Fruit fly (Drosophila melanogaster) whole organism, embryonic: ENCODE results near the gene Gfat2.

Experiments used
- Ada2b ChIP-seq: fragments of 200-800 bp; sonication (Bioruptor generic); IDR thresholded peaks from 2 replicates; pipeline ENCODE4 v1.3.6; 2022; ENCODE audit warnings: missing biosample characterization, missing genetic modification characterization
- Asciz ChIP-seq: fragments of 200-800 bp; sonication (Bioruptor generic); optimal IDR thresholded peaks from 2 replicates; lab custom pipeline; 2017; ENCODE audit warnings: missing biosample characterization, mild to moderate bottlenecking, missing genetic modification characterization, missing genetic modification reagents
- CG10462 ChIP-seq: fragments of 200-800 bp; sonication (Bioruptor generic); optimal IDR thresholded peaks from 2 replicates; lab custom pipeline; 2016; ENCODE audit warnings: missing biosample characterization, missing genetic modification characterization
- CG11723 ChIP-seq: fragments of 200-800 bp; sonication (Bioruptor generic); optimal IDR thresholded peaks from 2 replicates; lab custom pipeline; 2017; ENCODE audit warnings: missing biosample characterization, mild to moderate bottlenecking, missing genetic modification characterization
- CG12104 ChIP-seq: fragments of 200-800 bp; sonication (Bioruptor generic); optimal IDR thresholded peaks from 3 replicates; lab custom pipeline; 2016; ENCODE audit warnings: missing biosample characterization, missing genetic modification characterization
- CG12155 ChIP-seq: fragments of 200-800 bp; sonication (Bioruptor generic); optimal IDR thresholded peaks from 3 replicates; lab custom pipeline; 2016; ENCODE audit warnings: missing biosample characterization, missing genetic modification characterization
- CG12236 ChIP-seq: fragments of 200-800 bp; sonication (Bioruptor generic); optimal IDR thresholded peaks from 2 replicates; lab custom pipeline; 2016; ENCODE audit warnings: missing biosample characterization, missing genetic modification characterization
- CG12299 ChIP-seq: fragments of 200-800 bp; sonication (Bioruptor generic); optimal IDR thresholded peaks from 2 replicates; lab custom pipeline; 2018; ENCODE audit warnings: missing biosample characterization, mild to moderate bottlenecking, missing genetic modification characterization
- CG12769 ChIP-seq: fragments of 200-800 bp; sonication (Bioruptor generic); optimal IDR thresholded peaks from 2 replicates; lab custom pipeline; 2019; ENCODE audit warnings: missing biosample characterization, mild to moderate bottlenecking, missing genetic modification characterization, moderate library complexity
- CG14050 ChIP-seq: fragments of 200-800 bp; sonication (Bioruptor generic); IDR thresholded peaks from 3 replicates; pipeline ENCODE4 v1.3.6; 2022; ENCODE audit warnings: missing biosample characterization, missing genetic modification characterization
- CG14965 ChIP-seq: fragments of 200-800 bp; sonication (Bioruptor generic); optimal IDR thresholded peaks from 2 replicates; lab custom pipeline; 2016; ENCODE audit warnings: missing biosample characterization, missing genetic modification characterization, borderline replicate concordance
- CG1602 ChIP-seq: fragments of 200-800 bp; sonication (Bioruptor generic); optimal IDR thresholded peaks from 3 replicates; lab custom pipeline; 2016; ENCODE audit warnings: missing biosample characterization, missing genetic modification characterization
- CG18011 ChIP-seq: fragments of 200-800 bp; sonication (Bioruptor generic); optimal IDR thresholded peaks from 2 replicates; lab custom pipeline; 2017; ENCODE audit warnings: missing biosample characterization, missing genetic modification characterization, mild to moderate bottlenecking, moderate library complexity, missing genotype
- CG2889 ChIP-seq: fragments of 200-800 bp; sonication (Bioruptor generic); IDR thresholded peaks from 3 replicates; pipeline ENCODE4 v1.3.6; 2022; ENCODE audit warnings: missing biosample characterization, missing genetic modification characterization
- CG30431 ChIP-seq: fragments of 200-800 bp; sonication (Bioruptor generic); optimal IDR thresholded peaks from 2 replicates; lab custom pipeline; 2017; ENCODE audit warnings: missing biosample characterization, missing genetic modification characterization
- CG32532 ChIP-seq: fragments of 200-800 bp; sonication (Bioruptor generic); IDR thresholded peaks from 2 replicates; pipeline ENCODE4 v1.3.6; 2022; ENCODE audit warnings: missing biosample characterization, missing genetic modification characterization
- CG3726 ChIP-seq: fragments of 200-800 bp; sonication (Bioruptor generic); IDR thresholded peaks from 3 replicates; pipeline ENCODE4, ENCODE4 v1.3.6; 2022; ENCODE audit warnings: missing biosample characterization, missing genetic modification characterization
- CG3995 ChIP-seq: fragments of 200-800 bp; sonication (Bioruptor generic); optimal IDR thresholded peaks from 3 replicates; lab custom pipeline; 2016; ENCODE audit warnings: missing biosample characterization, missing genetic modification characterization
- CG5245 ChIP-seq: fragments of 200-800 bp; sonication (Bioruptor generic); optimal IDR thresholded peaks from 3 replicates; lab custom pipeline; 2016; ENCODE audit warnings: missing biosample characterization, missing genetic modification characterization
- CG6254 ChIP-seq: fragments of 200-800 bp; sonication (Bioruptor generic); optimal IDR thresholded peaks from 3 replicates; lab custom pipeline; 2017; ENCODE audit warnings: mild to moderate bottlenecking, missing biosample characterization, missing genetic modification reagents, missing genetic modification characterization
- CG7786 ChIP-seq: fragments of 200-800 bp; sonication (Bioruptor generic); optimal IDR thresholded peaks from 2 replicates; lab custom pipeline; 2016; ENCODE audit warnings: missing biosample characterization, missing genetic modification characterization
- CG7839 ChIP-seq: fragments of 200-800 bp; sonication (Bioruptor generic); optimal IDR thresholded peaks from 3 replicates; lab custom pipeline; 2018; ENCODE audit warnings: missing biosample characterization, mild to moderate bottlenecking, missing genetic modification characterization, moderate library complexity
- CG7987 ChIP-seq: fragments of 200-800 bp; sonication (Bioruptor generic); optimal IDR thresholded peaks from 2 replicates; lab custom pipeline; 2018; ENCODE audit warnings: missing biosample characterization, mild to moderate bottlenecking, missing genetic modification characterization, moderate library complexity
- CG8281 ChIP-seq: fragments of 200-800 bp; sonication (Bioruptor generic); optimal IDR thresholded peaks from 2 replicates; lab custom pipeline; 2018; ENCODE audit warnings: missing biosample characterization, mild to moderate bottlenecking, missing genetic modification characterization, moderate library complexity
- CG9727 ChIP-seq: fragments of 200-800 bp; sonication (Bioruptor generic); optimal IDR thresholded peaks from 3 replicates; lab custom pipeline; 2017; ENCODE audit warnings: missing biosample characterization, mild to moderate bottlenecking, missing genetic modification characterization
- CG9932 ChIP-seq: fragments of 200-800 bp; sonication (Bioruptor generic); IDR thresholded peaks from 2 replicates; pipeline ENCODE4 v1.3.6; 2022; ENCODE audit warnings: missing biosample characterization, missing genetic modification characterization
- CTCF ChIP-seq: fragments of 200-800 bp; sonication (Bioruptor generic); optimal IDR thresholded peaks from 2 replicates; lab custom pipeline; 2017; ENCODE audit warnings: missing biosample characterization, mild to moderate bottlenecking, missing genetic modification characterization, moderate library complexity
- Doc2 ChIP-seq: fragments of 200-800 bp; sonication (Bioruptor generic); IDR thresholded peaks from 2 replicates; pipeline ENCODE4 v1.3.6; 2022; ENCODE audit warnings: missing biosample characterization, missing genetic modification characterization
- Fer1 ChIP-seq: fragments of 200-800 bp; sonication (Bioruptor generic); optimal IDR thresholded peaks from 2 replicates; lab custom pipeline; 2017; ENCODE audit warnings: missing biosample characterization, mild to moderate bottlenecking, missing genetic modification characterization
- HHEX ChIP-seq: fragments of 200-800 bp; sonication (Bioruptor generic); optimal IDR thresholded peaks from 3 replicates; lab custom pipeline; 2017; ENCODE audit warnings: missing biosample characterization, mild to moderate bottlenecking, missing genetic modification characterization, missing genetic modification reagents
- Mrtf ChIP-seq: fragments of 200-800 bp; sonication (Bioruptor generic); IDR thresholded peaks from 3 replicates; pipeline ENCODE4 v1.3.6; 2022; ENCODE audit warnings: missing biosample characterization, missing genetic modification characterization
- NFAT ChIP-seq: fragments of 200-800 bp; sonication (Bioruptor generic); IDR thresholded peaks from 2 replicates; pipeline ENCODE4 v1.3.6; 2022; ENCODE audit warnings: missing biosample characterization, missing genetic modification characterization
- Ptx1 ChIP-seq: fragments of 200-800 bp; sonication (Bioruptor generic); IDR thresholded peaks from 2 replicates; pipeline ENCODE4 v1.3.6; 2022; ENCODE audit warnings: missing biosample characterization, missing genetic modification characterization
- Tbp ChIP-seq: fragments of >200 bp; optimal IDR thresholded peaks from 2 replicates; lab custom pipeline; 2018; ENCODE audit warnings: missing biosample characterization, missing genetic modification characterization
- ac ChIP-seq: fragments of 200-800 bp; sonication (Bioruptor generic); optimal IDR thresholded peaks from 3 replicates; lab custom pipeline; 2017; ENCODE audit warnings: missing biosample characterization, mild to moderate bottlenecking, missing genetic modification characterization
- corto ChIP-seq: fragments of 200-800 bp; sonication (Bioruptor generic); optimal IDR thresholded peaks from 2 replicates; lab custom pipeline; 2016; ENCODE audit warnings: missing biosample characterization, mild to moderate bottlenecking, missing genetic modification characterization, moderate library complexity
- crp ChIP-seq, 2 experiments: fragments of 200-800 bp; sonication (Bioruptor generic); optimal IDR thresholded peaks; 2 replicates in 1 of 2; 3 replicates in 1 of 2; lab custom pipeline; 2017; ENCODE audit warnings: missing biosample characterization in 2 of 2, missing genetic modification characterization in 2 of 2, mild to moderate bottlenecking in 1 of 2, moderate library complexity in 1 of 2
- dan ChIP-seq: fragments of 200-800 bp; sonication (Bioruptor generic); IDR thresholded peaks from 2 replicates; pipeline ENCODE4 v1.3.6; 2022; ENCODE audit warnings: missing biosample characterization, missing genetic modification characterization
- gsb ChIP-seq: fragments of 200-800 bp; sonication (Bioruptor generic); IDR thresholded peaks from 2 replicates; pipeline ENCODE4 v1.3.6; 2022; ENCODE audit warnings: missing biosample characterization, missing genetic modification characterization
- gsb-n ChIP-seq: fragments of 200-800 bp; sonication (Bioruptor generic); optimal IDR thresholded peaks from 3 replicates; lab custom pipeline; 2018; ENCODE audit warnings: missing biosample characterization, mild to moderate bottlenecking, missing genetic modification characterization
- ken ChIP-seq: fragments of 200-800 bp; sonication (Bioruptor generic); IDR thresholded peaks from 3 replicates; pipeline ENCODE4 v1.3.6; 2022; ENCODE audit warnings: missing biosample characterization, missing genetic modification characterization
- lov ChIP-seq, 2 experiments: fragments of 200-800 bp in 1 of 2; fragments of >200 bp in 1 of 2; sonication (Bioruptor generic) in 1 of 2; IDR thresholded peaks in 1 of 2; optimal IDR thresholded peaks in 1 of 2; 2 replicates in 1 of 2; 3 replicates in 1 of 2; pipeline versions ENCODE4 v1.3.6 to Lab custom; 2017 to 2022; ENCODE audit warnings: missing biosample characterization in 1 of 2, missing genetic modification characterization in 1 of 2
- mld ChIP-seq: fragments of 200-800 bp; sonication (Bioruptor generic); IDR thresholded peaks from 3 replicates; pipeline ENCODE4 v1.3.6; 2022; ENCODE audit warnings: missing biosample characterization, missing genetic modification characterization; ENCODE audit not compliant: partially characterized antibody
- nom ChIP-seq: fragments of 200-800 bp; sonication (Bioruptor generic); optimal IDR thresholded peaks from 2 replicates; lab custom pipeline; 2017; ENCODE audit warnings: missing biosample characterization, missing genetic modification characterization, mild to moderate bottlenecking, moderate library complexity, missing genetic modification reagents
- psq ChIP-seq: fragments of 200-800 bp; sonication (Bioruptor generic); optimal IDR thresholded peaks from 2 replicates; lab custom pipeline; 2017; ENCODE audit warnings: missing biosample characterization, missing genetic modification characterization
- row ChIP-seq: fragments of 200-800 bp; sonication (Bioruptor generic); IDR thresholded peaks from 3 replicates; pipeline ENCODE4 v1.3.6; 2022; ENCODE audit warnings: missing biosample characterization, missing genetic modification characterization
- sr ChIP-seq: fragments of 200-800 bp; sonication (Bioruptor generic); IDR thresholded peaks from 3 replicates; pipeline ENCODE4 v1.3.6; 2022; ENCODE audit warnings: missing biosample characterization, missing genetic modification characterization
- sug ChIP-seq: fragments of 200-800 bp; optimal IDR thresholded peaks from 2 replicates; lab custom pipeline; 2019; ENCODE audit warnings: missing biosample characterization, mild to moderate bottlenecking, missing genetic modification characterization, moderate library complexity
- unc-4 ChIP-seq: fragments of 200-800 bp; sonication (Bioruptor generic); IDR thresholded peaks from 2 replicates; pipeline ENCODE4 v1.3.6; 2022; ENCODE audit warnings: missing biosample characterization, missing genetic modification characterization; ENCODE audit not compliant: partially characterized antibody

The Gfat2 gene

DNA sequence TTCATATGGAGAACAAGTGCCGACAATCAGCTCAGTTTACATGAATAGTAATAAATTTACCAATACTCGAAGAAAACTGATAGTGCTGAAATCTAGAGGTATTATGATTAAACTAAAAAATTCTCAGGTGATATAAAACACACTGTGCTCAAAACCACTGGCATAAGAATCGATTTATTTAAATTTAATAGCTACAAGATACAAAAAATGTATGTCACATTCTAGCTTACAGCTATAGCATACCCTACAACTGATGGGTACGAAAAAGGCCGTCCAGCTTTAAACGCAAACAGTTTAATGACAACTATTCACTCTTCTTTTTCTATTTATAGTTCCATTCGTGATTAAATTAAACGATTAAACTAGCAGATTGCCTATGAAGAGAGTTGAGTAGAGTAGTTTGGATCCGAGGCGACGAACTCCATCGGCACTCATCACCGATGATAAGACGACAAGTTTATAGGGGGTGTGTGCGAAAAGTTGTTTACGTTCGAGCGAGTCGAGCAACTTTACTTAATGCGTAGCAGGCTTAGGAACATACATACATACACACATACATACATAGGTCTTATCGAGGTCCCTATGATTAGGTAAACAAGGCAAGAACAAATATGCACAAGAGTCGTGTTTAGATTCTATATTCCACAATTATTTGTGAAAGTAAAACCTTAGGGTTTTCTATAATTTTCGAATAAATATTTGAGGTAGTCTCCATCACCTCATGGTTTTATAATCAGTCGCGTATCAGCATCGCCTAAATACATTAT is 10.6 kb downstream of the Gfat2 start (continued):
- no peak for TF ChIP-seq mld
- TF ChIP-seq sr (GFP tag; lab: Robert Waterston, UW): peak; percentile 77; the same call in 2 of the 3 replicates
- TF ChIP-seq Asciz (GFP tag; lab: Kevin White, UChicago): peak; percentile 72
- no peak for TF ChIP-seq Doc2
- peak; percentile 63 for TF ChIP-seq Fer1 (GFP tag; lab: Kevin White, UChicago)
- TF ChIP-seq ac: peak; percentile 89
- peak; percentile 43 for TF ChIP-seq CG11723
- peak; percentile 57 for TF ChIP-seq CG12769 (tag; lab: Kevin White, UChicago)
- no peak for TF ChIP-seq CTCF (GFP tag; lab: Kevin White, UChicago)
- TF ChIP-seq CG8281 (tag; lab: Kevin White, UChicago): peak; percentile 43
- peak; percentile 47 for TF ChIP-seq CG7786
- peak; percentile 81 for TF ChIP-seq Ptx1 (GFP tag; lab: Robert Waterston, UW)
- peak; percentile 65; the same call in 2 of the 3 replicates for TF ChIP-seq Mrtf
- TF ChIP-seq CG7839 (tag; lab: Kevin White, UChicago): peak; percentile 64
- peak; percentile 34 for TF ChIP-seq CG18011
- peak; percentile 78 for TF ChIP-seq gsb-n (tag; lab: Kevin White, UChicago)
- TF ChIP-seq CG1602 (GFP tag; lab: Kevin White, UChicago): peak; percentile 49
- TF ChIP-seq lov (optimal IDR thresholded peaks at IDR 0.05; lab: Kevin White, UChicago): no peak
- peak; percentile 87 for TF ChIP-seq lov (GFP tag; IDR thresholded peaks at IDR 0.05; lab: Robert Waterston, UW)
- peak; percentile 65 for TF ChIP-seq Ada2b (GFP tag; lab: Robert Waterston, UW)
- peak; percentile 17 for TF ChIP-seq CG6254 (GFP tag; lab: Kevin White, UChicago)
- no peak for TF ChIP-seq CG3995 (GFP tag; lab: Kevin White, UChicago)
- TF ChIP-seq CG3726 (GFP tag; lab: Robert Waterston, UW): peak; percentile 69
- TF ChIP-seq nom: no peak
- peak; percentile 66 for TF ChIP-seq CG10462 (GFP tag; lab: Kevin White, UChicago)
- peak; percentile 50 for TF ChIP-seq gsb (GFP tag; lab: Robert Waterston, UW)
- peak; percentile 34 for TF ChIP-seq CG7987
- TF ChIP-seq CG12299 (tag; lab: Kevin White, UChicago): no peak
- peak; percentile 89 for TF ChIP-seq row (GFP tag; lab: Robert Waterston, UW)
- TF ChIP-seq CG9932 (GFP tag; lab: Robert Waterston, UW): peak; percentile 89
- peak; percentile 81 for TF ChIP-seq CG12236
- no peak for TF ChIP-seq dan (GFP tag; lab: Robert Waterston, UW)
- TF ChIP-seq CG12104 (GFP tag; lab: Kevin White, UChicago): peak; percentile 64
- peak; percentile 15 for TF ChIP-seq CG30431 (GFP tag; lab: Kevin White, UChicago)
- peak; percentile 89 for TF ChIP-seq CG9727
- no peak for TF ChIP-seq unc-4 (GFP tag; lab: Robert Waterston, UW)
- peak; percentile 64; the same call in 2 of the 3 replicates for TF ChIP-seq CG2889 (GFP tag; lab: Robert Waterston, UW)
- TF ChIP-seq psq (GFP tag; lab: Kevin White, UChicago): peak; percentile 67
- TF ChIP-seq NFAT (GFP tag; lab: Robert Waterston, UW): peak; percentile 80
- TF ChIP-seq corto: no peak
- TF ChIP-seq CG12155 (GFP tag; lab: Kevin White, UChicago): peak; percentile 62
- TF ChIP-seq CG5245: peak; percentile 15
- TF ChIP-seq HHEX (GFP tag; lab: Kevin White, UChicago): peak; percentile 66
- TF ChIP-seq crp (GFP tag; optimal IDR thresholded peaks at IDR 0.05; lab: Kevin White, UChicago): peak in 1 of 2 experiments; percentile 36
- TF ChIP-seq CG14965 (GFP tag; lab: Kevin White, UChicago): peak; percentile 65
- peak; percentile 87 for TF ChIP-seq sug (tag; lab: Kevin White, UChicago)
- peak; percentile 26; the same call in 2 of the 3 replicates for TF ChIP-seq CG14050 (GFP tag; lab: Robert Waterston, UW)
- no peak for TF ChIP-seq Tbp (GFP tag; lab: Kevin White, UChicago)
- TF ChIP-seq CG32532 (GFP tag; lab: Robert Waterston, UW): peak; percentile 90
- peak; percentile 70 for TF ChIP-seq ken
